Fruit fly (Drosophila melanogaster) whole organism, embryonic: ENCODE data around the gene CG17377.

Experiments used
- Abd-B ChIP-seq: fragments of 200-800 bp; sonication (Bioruptor generic); optimal IDR thresholded peaks from 2 replicates; lab custom pipeline; 2018; ENCODE audit warnings: missing biosample characterization, mild to moderate bottlenecking, missing genetic modification characterization, moderate library complexity
- Antp ChIP-seq: fragments of 200-800 bp; sonication (Bioruptor generic); optimal IDR thresholded peaks from 3 replicates; lab custom pipeline; 2016; ENCODE audit warnings: missing biosample characterization, missing genetic modification characterization
- Atf6 ChIP-seq: fragments of 200-800 bp; sonication (Bioruptor generic); IDR thresholded peaks from 2 replicates; pipeline ENCODE4 v1.3.6; 2022; ENCODE audit warnings: missing biosample characterization, missing genetic modification characterization
- Blimp-1 ChIP-seq: fragments of 200-800 bp; sonication (Bioruptor generic); optimal IDR thresholded peaks from 3 replicates; lab custom pipeline; 2018; ENCODE audit warnings: missing biosample characterization, missing genetic modification characterization, mild to moderate bottlenecking, moderate library complexity, missing genetic modification reagents
- CG10267 ChIP-seq: fragments of 200-800 bp; sonication (Bioruptor generic); optimal IDR thresholded peaks from 2 replicates; lab custom pipeline; 2018; ENCODE audit warnings: missing biosample characterization, mild to moderate bottlenecking, missing genetic modification characterization, moderate library complexity
- CG11093 ChIP-seq: fragments of 200-800 bp; sonication (Bioruptor generic); IDR thresholded peaks from 3 replicates; pipeline ENCODE4 v1.3.6; 2022; ENCODE audit warnings: missing biosample characterization, missing genetic modification characterization
- CG12104 ChIP-seq: fragments of 200-800 bp; sonication (Bioruptor generic); optimal IDR thresholded peaks from 3 replicates; lab custom pipeline; 2016; ENCODE audit warnings: missing biosample characterization, missing genetic modification characterization
- CG13123 ChIP-seq: fragments of 200-800 bp; sonication (Bioruptor generic); optimal IDR thresholded peaks from 2 replicates; lab custom pipeline; 2016; ENCODE audit warnings: missing biosample characterization, missing genetic modification characterization
- CG15696 ChIP-seq: fragments of 200-800 bp; sonication (Bioruptor generic); optimal IDR thresholded peaks from 2 replicates; lab custom pipeline; 2019; ENCODE audit warnings: missing biosample characterization, mild to moderate bottlenecking, missing genetic modification characterization, moderate library complexity
- CG17186 ChIP-seq: fragments of 200-800 bp; sonication (Bioruptor generic); optimal IDR thresholded peaks from 3 replicates; lab custom pipeline; 2017; ENCODE audit warnings: missing biosample characterization, missing genetic modification reagents, missing genetic modification characterization
- CG17568 ChIP-seq: fragments of 200-800 bp; sonication (Bioruptor generic); optimal IDR thresholded peaks from 2 replicates; lab custom pipeline; 2018; ENCODE audit warnings: missing biosample characterization, mild to moderate bottlenecking, missing genetic modification characterization, moderate library complexity
- CG17802 ChIP-seq: fragments of 200-800 bp; sonication (Bioruptor generic); optimal IDR thresholded peaks from 2 replicates; lab custom pipeline; 2018; ENCODE audit warnings: missing biosample characterization, mild to moderate bottlenecking, missing genetic modification characterization, moderate library complexity
- CG1832 ChIP-seq: fragments of 200-800 bp; sonication (Bioruptor generic); optimal IDR thresholded peaks from 2 replicates; lab custom pipeline; 2017; ENCODE audit warnings: missing biosample characterization, mild to moderate bottlenecking, missing genetic modification characterization, inconsistent platforms
- CG2678 ChIP-seq: fragments of 200-800 bp; sonication (Bioruptor generic); optimal IDR thresholded peaks from 3 replicates; lab custom pipeline; 2019; ENCODE audit warnings: missing biosample characterization, mild to moderate bottlenecking, missing genetic modification characterization, moderate library complexity
- CG33213 ChIP-seq: fragments of 200-800 bp; sonication (Bioruptor generic); optimal IDR thresholded peaks from 3 replicates; lab custom pipeline; 2016; ENCODE audit warnings: missing biosample characterization, missing genetic modification characterization
- CG34224 ChIP-seq: fragments of 200-800 bp; sonication (Bioruptor generic); IDR thresholded peaks from 3 replicates; pipeline ENCODE4 v1.3.6; 2022; ENCODE audit warnings: missing biosample characterization, missing genetic modification characterization; ENCODE audit not compliant: partially characterized antibody
- CG3995 ChIP-seq: fragments of 200-800 bp; sonication (Bioruptor generic); optimal IDR thresholded peaks from 3 replicates; lab custom pipeline; 2016; ENCODE audit warnings: missing biosample characterization, missing genetic modification characterization
- CG4360 ChIP-seq: fragments of 200-800 bp; sonication (Bioruptor generic); IDR thresholded peaks from 2 replicates; pipeline ENCODE4 v1.3.6; 2022; ENCODE audit warnings: missing biosample characterization, missing genetic modification characterization
- CG4854 ChIP-seq: fragments of 200-800 bp; sonication (Bioruptor generic); optimal IDR thresholded peaks from 2 replicates; lab custom pipeline; 2016; ENCODE audit warnings: missing biosample characterization, missing genetic modification characterization, inconsistent platforms
- CG6765 ChIP-seq: fragments of 200-800 bp; sonication (Bioruptor generic); optimal IDR thresholded peaks from 3 replicates; lab custom pipeline; 2017; ENCODE audit warnings: missing biosample characterization, mild to moderate bottlenecking, missing genetic modification characterization
- CG8924 ChIP-seq: fragments of 200-800 bp; optimal IDR thresholded peaks from 3 replicates; lab custom pipeline; 2019; ENCODE audit warnings: missing biosample characterization, mild to moderate bottlenecking, missing genetic modification characterization, moderate library complexity
- CG9609 ChIP-seq: fragments of 200-800 bp; sonication (Bioruptor generic); optimal IDR thresholded peaks from 3 replicates; lab custom pipeline; 2016; ENCODE audit warnings: missing biosample characterization, missing genetic modification characterization
- CG9727 ChIP-seq: fragments of 200-800 bp; sonication (Bioruptor generic); optimal IDR thresholded peaks from 3 replicates; lab custom pipeline; 2017; ENCODE audit warnings: missing biosample characterization, mild to moderate bottlenecking, missing genetic modification characterization
- CG9876 ChIP-seq: fragments of 200-800 bp; sonication (Bioruptor generic); optimal IDR thresholded peaks from 2 replicates; lab custom pipeline; 2016; ENCODE audit warnings: missing biosample characterization, missing genetic modification characterization
- CoRest ChIP-seq: fragments of 200-800 bp; sonication (Bioruptor generic); optimal IDR thresholded peaks from 3 replicates; lab custom pipeline; 2018; ENCODE audit warnings: missing biosample characterization, mild to moderate bottlenecking, missing genetic modification characterization, moderate library complexity
- CrebB ChIP-seq: fragments of 200-800 bp; sonication (Bioruptor generic); optimal IDR thresholded peaks from 3 replicates; lab custom pipeline; 2018; ENCODE audit warnings: missing biosample characterization, mild to moderate bottlenecking, missing genetic modification characterization
- Dip2 ChIP-seq: fragments of 200-800 bp; sonication (Bioruptor generic); IDR thresholded peaks from 2 replicates; pipeline ENCODE4 v1.3.6; 2022; ENCODE audit warnings: missing biosample characterization, missing genetic modification characterization
- Dp ChIP-seq: fragments of 200-800 bp; sonication (Bioruptor generic); optimal IDR thresholded peaks from 2 replicates; lab custom pipeline; 2018; ENCODE audit warnings: missing biosample characterization, mild to moderate bottlenecking, missing genetic modification characterization, moderate library complexity
- Eip74EF ChIP-seq, 2 experiments: fragments of 200-800 bp in 1 of 2; fragments of >200 bp in 1 of 2; sonication (Bioruptor generic) in 1 of 2; optimal IDR thresholded peaks; 2 replicates each; lab custom pipeline; 2017 to 2019; ENCODE audit warnings: missing biosample characterization in 2 of 2, missing genetic modification characterization in 2 of 2, mild to moderate bottlenecking in 1 of 2, moderate library complexity in 1 of 2
- Fer3 ChIP-seq: fragments of 200-800 bp; sonication (Bioruptor generic); optimal IDR thresholded peaks from 2 replicates; lab custom pipeline; 2018; ENCODE audit warnings: missing biosample characterization, mild to moderate bottlenecking, missing genetic modification characterization, moderate library complexity
- Hr78 ChIP-seq, 2 experiments: fragments of 200-800 bp in 1 of 2; fragments of >200 bp in 1 of 2; sonication (Bioruptor generic) in 1 of 2; optimal IDR thresholded peaks; 2 replicates each; lab custom pipeline; 2017 to 2019; ENCODE audit warnings: missing biosample characterization in 2 of 2, missing genetic modification characterization in 2 of 2, mild to moderate bottlenecking in 1 of 2, moderate library complexity in 1 of 2
- Lpt ChIP-seq: fragments of >200 bp; optimal IDR thresholded peaks from 2 replicates; lab custom pipeline; 2018; ENCODE audit warnings: missing biosample characterization, missing genetic modification characterization
- Sox100B ChIP-seq: fragments of 200-800 bp; sonication (Bioruptor generic); optimal IDR thresholded peaks from 3 replicates; lab custom pipeline; 2018; ENCODE audit warnings: missing biosample characterization, mild to moderate bottlenecking, missing genetic modification characterization
- Spps ChIP-seq: fragments of 200-800 bp; sonication (Bioruptor generic); optimal IDR thresholded peaks from 2 replicates; lab custom pipeline; 2018; ENCODE audit warnings: missing biosample characterization, mild to moderate bottlenecking, missing genetic modification characterization
- Sry-δ ChIP-seq: fragments of 200-800 bp; sonication (Bioruptor generic); optimal IDR thresholded peaks from 2 replicates; lab custom pipeline; 2016; ENCODE audit warnings: missing biosample characterization, missing genetic modification characterization
- TFAM ChIP-seq: fragments of 200-800 bp; sonication (Bioruptor generic); optimal IDR thresholded peaks from 2 replicates; lab custom pipeline; 2017; ENCODE audit warnings: missing biosample characterization, missing genetic modification characterization, inconsistent platforms
- ac ChIP-seq: fragments of 200-800 bp; sonication (Bioruptor generic); optimal IDR thresholded peaks from 3 replicates; lab custom pipeline; 2017; ENCODE audit warnings: missing biosample characterization, mild to moderate bottlenecking, missing genetic modification characterization
- ap ChIP-seq: fragments of 200-800 bp; sonication (Bioruptor generic); IDR thresholded peaks from 2 replicates; pipeline ENCODE4 v1.3.6; 2022; ENCODE audit warnings: missing biosample characterization, missing genetic modification characterization
- ash1 ChIP-seq: fragments of 200-800 bp; sonication (Bioruptor generic); optimal IDR thresholded peaks from 2 replicates; lab custom pipeline; 2018; ENCODE audit warnings: missing biosample characterization, mild to moderate bottlenecking, missing genetic modification characterization
- bcd ChIP-seq: fragments of 200-800 bp; sonication (Bioruptor generic); optimal IDR thresholded peaks from 2 replicates; lab custom pipeline; 2017; ENCODE audit warnings: missing biosample characterization, mild to moderate bottlenecking, missing genetic modification characterization
- bigmax ChIP-seq: fragments of 200-800 bp; sonication (Bioruptor generic); optimal IDR thresholded peaks from 2 replicates; lab custom pipeline; 2018; ENCODE audit warnings: missing biosample characterization, mild to moderate bottlenecking, missing genetic modification characterization
- cwo ChIP-seq: fragments of 200-800 bp; sonication (Bioruptor generic); optimal IDR thresholded peaks from 3 replicates; lab custom pipeline; 2017; ENCODE audit warnings: missing biosample characterization, missing genetic modification characterization, mild to moderate bottlenecking, moderate library complexity, missing genetic modification reagents
- dmrt99B ChIP-seq: fragments of 200-800 bp; sonication (Bioruptor generic); optimal IDR thresholded peaks from 2 replicates; lab custom pipeline; 2018; ENCODE audit warnings: missing biosample characterization, mild to moderate bottlenecking, missing genetic modification characterization, moderate library complexity
- gsb ChIP-seq: fragments of 200-800 bp; sonication (Bioruptor generic); IDR thresholded peaks from 2 replicates; pipeline ENCODE4 v1.3.6; 2022; ENCODE audit warnings: missing biosample characterization, missing genetic modification characterization
- nom ChIP-seq: fragments of 200-800 bp; sonication (Bioruptor generic); optimal IDR thresholded peaks from 2 replicates; lab custom pipeline; 2017; ENCODE audit warnings: missing biosample characterization, missing genetic modification characterization, mild to moderate bottlenecking, moderate library complexity, missing genetic modification reagents
- pb ChIP-seq: fragments of 200-800 bp; sonication (Bioruptor generic); optimal IDR thresholded peaks from 3 replicates; lab custom pipeline; 2016; ENCODE audit warnings: missing biosample characterization, missing genetic modification characterization
- pros ChIP-seq: fragments of 200-800 bp; sonication (Bioruptor generic); optimal IDR thresholded peaks from 3 replicates; lab custom pipeline; 2019; ENCODE audit warnings: missing biosample characterization, mild to moderate bottlenecking, missing genetic modification characterization, moderate library complexity
- sug ChIP-seq: fragments of 200-800 bp; optimal IDR thresholded peaks from 2 replicates; lab custom pipeline; 2019; ENCODE audit warnings: missing biosample characterization, mild to moderate bottlenecking, missing genetic modification characterization, moderate library complexity
- vvl ChIP-seq: fragments of 200-800 bp; sonication (Bioruptor generic); IDR thresholded peaks from 2 replicates; pipeline ENCODE4 v1.3.6; 2022; ENCODE audit warnings: missing biosample characterization, missing genetic modification characterization
- zen2 ChIP-seq: fragments of 200-800 bp; sonication (Bioruptor generic); IDR thresholded peaks from 3 replicates; pipeline ENCODE4 v1.3.6; 2022; ENCODE audit warnings: missing biosample characterization, missing genetic modification characterization; ENCODE audit not compliant: partially characterized antibody

CG17377 gene

dm6 chr2L:6794956-6795522 lies 7.6 kb downstream of the CG17377 start (continued):
- no peak for TF ChIP-seq gsb (GFP tag; lab: Robert Waterston, UW)
- no peak for TF ChIP-seq CG9609 (GFP tag; lab: Kevin White, UChicago)
- TF ChIP-seq sug (tag; lab: Kevin White, UChicago), result no peak
- no peak for TF ChIP-seq CG34224
- no peak for TF ChIP-seq CG17802 (tag; lab: Kevin White, UChicago)
- TF ChIP-seq CG11093, result no peak
- TF ChIP-seq pb (GFP tag; lab: Kevin White, UChicago), result no peak
- no peak for TF ChIP-seq Hr78 (GFP tag; optimal IDR thresholded peaks at IDR 0.05; lab: Kevin White, UChicago)
- TF ChIP-seq CG15696 (tag; lab: Kevin White, UChicago), result no peak
- TF ChIP-seq Antp (GFP tag; lab: Kevin White, UChicago), result no peak
- peak; percentile 13 for TF ChIP-seq Fer3 (tag; lab: Kevin White, UChicago)
- peak; percentile 41 for TF ChIP-seq CG9727 (GFP tag; lab: Kevin White, UChicago)
- TF ChIP-seq Spps (tag; lab: Kevin White, UChicago), result no peak
- no peak for TF ChIP-seq bigmax (GFP tag; lab: Kevin White, UChicago)
- TF ChIP-seq Dp (GFP tag; lab: Kevin White, UChicago), result no peak
- TF ChIP-seq bcd (GFP tag; lab: Kevin White, UChicago), result peak; percentile 32
- TF ChIP-seq cwo (GFP tag; lab: Kevin White, UChicago), result no peak
- TF ChIP-seq Atf6 (GFP tag; lab: Robert Waterston, UW), result no peak
- TF ChIP-seq CG1832 (GFP tag; lab: Kevin White, UChicago), result no peak
- no peak for TF ChIP-seq ash1
- no peak for TF ChIP-seq Lpt
- TF ChIP-seq Eip74EF (GFP tag; optimal IDR thresholded peaks at IDR 0.05; lab: Kevin White, UChicago), result no peak
- TF ChIP-seq Blimp-1 (GFP tag; lab: Kevin White, UChicago), result peak; percentile 5
- peak; percentile 10 for TF ChIP-seq ac (GFP tag; lab: Kevin White, UChicago)
- TF ChIP-seq nom, result no peak
- peak; percentile 1 for TF ChIP-seq Sox100B (GFP tag; lab: Kevin White, UChicago)
- no peak for TF ChIP-seq vvl (GFP tag; lab: Robert Waterston, UW)
- no peak for TF ChIP-seq TFAM (GFP tag; lab: Kevin White, UChicago)
- TF ChIP-seq CG4854, result no peak
- TF ChIP-seq pros, result no peak
- no peak for TF ChIP-seq CoRest (tag; lab: Kevin White, UChicago)
- TF ChIP-seq CG2678, result peak; percentile 28
- no peak for TF ChIP-seq CrebB (tag; lab: Kevin White, UChicago)
- no peak for TF ChIP-seq zen2
- TF ChIP-seq CG3995 (GFP tag; lab: Kevin White, UChicago), result no peak
- TF ChIP-seq CG4360, result no peak
- no peak for TF ChIP-seq Abd-B
- no peak for TF ChIP-seq CG33213 (GFP tag; lab: Kevin White, UChicago)
- no peak for TF ChIP-seq CG17568 (GFP tag; lab: Kevin White, UChicago)
- no peak for TF ChIP-seq CG17186 (GFP tag; lab: Kevin White, UChicago)
- TF ChIP-seq CG9876, result no peak
- TF ChIP-seq Sry-δ (GFP tag; lab: Kevin White, UChicago), result no peak
- TF ChIP-seq ap (GFP tag; lab: Robert Waterston, UW), result no peak
- no peak for TF ChIP-seq Dip2 (GFP tag; lab: Robert Waterston, UW)
- TF ChIP-seq CG6765, result no peak
- TF ChIP-seq CG13123 (GFP tag; lab: Kevin White, UChicago), result no peak
- peak; percentile 40 for TF ChIP-seq dmrt99B (tag; lab: Kevin White, UChicago)
- no peak for TF ChIP-seq CG12104 (GFP tag; lab: Kevin White, UChicago)
- TF ChIP-seq CG10267, result no peak
- TF ChIP-seq CG8924 (tag; lab: Kevin White, UChicago), result no peak
